Worm (Caenorhabditis elegans) whole organism, mixed stage, embryonic: Measurements from ENCODE around the gene dnj-11.

Experiments
- M03D4.4 ChIP-seq: sonication (generic microtip); optimal IDR thresholded peaks from 2 replicates; lab custom pipeline; 2017; ENCODE audit warnings: mild to moderate bottlenecking, missing genetic modification characterization, missing compliant biosample characterization
- bed-3 ChIP-seq: fragments of 200-800 bp; sonication (Bioruptor generic); optimal IDR thresholded peaks from 3 replicates; lab custom pipeline; 2018; ENCODE audit warnings: mild to moderate bottlenecking, missing genetic modification characterization, moderate library complexity, missing compliant biosample characterization
- blmp-1 ChIP-seq: fragments of 150-350 bp; optimal IDR thresholded peaks from 2 replicates; lab custom pipeline; 2014; ENCODE audit warnings: missing biosample characterization, missing genetic modification characterization
- ceh-39 ChIP-seq: fragments of 150-350 bp; optimal IDR thresholded peaks from 2 replicates; lab custom pipeline; 2014; ENCODE audit warnings: missing biosample characterization, missing genetic modification characterization
- ceh-43 ChIP-seq: fragments of 200-800 bp; sonication (Bioruptor generic); optimal IDR thresholded peaks from 2 replicates; lab custom pipeline; 2018; ENCODE audit warnings: mild to moderate bottlenecking, missing genetic modification characterization, moderate library complexity, missing compliant biosample characterization
- ceh-83 ChIP-seq: fragments of 200-800 bp; sonication (Bioruptor generic); optimal IDR thresholded peaks from 2 replicates; lab custom pipeline; 2018; ENCODE audit warnings: mild to moderate bottlenecking, missing genetic modification characterization, missing compliant biosample characterization
- ces-1 ChIP-seq: fragments of 150-350 bp; optimal IDR thresholded peaks from 2 replicates; lab custom pipeline; 2014; ENCODE audit warnings: missing biosample characterization, missing genetic modification reagents, missing genetic modification characterization
- cnd-1 ChIP-seq: fragments of 200-800 bp; sonication (Bioruptor generic); optimal IDR thresholded peaks from 2 replicates; lab custom pipeline; 2018; ENCODE audit warnings: mild to moderate bottlenecking, missing genetic modification characterization, missing compliant biosample characterization
- drap-1 ChIP-seq: fragments of 200-800 bp; sonication (Bioruptor generic); optimal IDR thresholded peaks from 3 replicates; lab custom pipeline; 2018; ENCODE audit warnings: mild to moderate bottlenecking, missing genetic modification characterization, missing compliant biosample characterization
- elt-1 ChIP-seq: sonication (generic microtip); optimal IDR thresholded peaks from 2 replicates; lab custom pipeline; 2017; ENCODE audit warnings: missing genetic modification characterization, mild to moderate bottlenecking, missing compliant biosample characterization, antibody characterized with exemption, moderate library complexity, borderline replicate concordance; ENCODE audit not compliant: insufficient read depth
- elt-3 ChIP-seq: fragments of 150-350 bp; optimal IDR thresholded peaks from 2 replicates; lab custom pipeline; 2014; ENCODE audit warnings: missing biosample characterization, missing genetic modification characterization
- flh-1 ChIP-seq: fragments of 200-800 bp; sonication (Bioruptor generic); optimal IDR thresholded peaks from 2 replicates; lab custom pipeline; 2018; ENCODE audit warnings: mild to moderate bottlenecking, missing genetic modification characterization, moderate library complexity, missing compliant biosample characterization
- ham-2 ChIP-seq: fragments of 200-800 bp; sonication (Bioruptor generic); optimal IDR thresholded peaks from 2 replicates; lab custom pipeline; 2018; ENCODE audit warnings: mild to moderate bottlenecking, missing genetic modification characterization, missing compliant biosample characterization
- hlh-1 ChIP-seq: fragments of 150-350 bp; optimal IDR thresholded peaks from 2 replicates; lab custom pipeline; 2014; ENCODE audit warnings: missing biosample characterization, missing genetic modification reagents, missing genetic modification characterization
- lin-13 ChIP-seq: fragments of 150-350 bp; optimal IDR thresholded peaks from 2 replicates; lab custom pipeline; 2014; ENCODE audit warnings: missing biosample characterization, missing genetic modification characterization
- lin-32 ChIP-seq: fragments of 200-800 bp; sonication (Bioruptor generic); optimal IDR thresholded peaks from 2 replicates; lab custom pipeline; 2018; ENCODE audit warnings: mild to moderate bottlenecking, missing genetic modification characterization, missing compliant biosample characterization
- lsy-2 ChIP-seq: fragments of 150-350 bp; optimal IDR thresholded peaks from 2 replicates; lab custom pipeline; 2014; ENCODE audit warnings: missing biosample characterization, missing genetic modification characterization
- mab-5 ChIP-seq: fragments of 150-350 bp; optimal IDR thresholded peaks from 2 replicates; lab custom pipeline; 2014; ENCODE audit warnings: missing biosample characterization, missing genetic modification characterization
- mep-1 ChIP-seq: fragments of 150-350 bp; optimal IDR thresholded peaks from 2 replicates; lab custom pipeline; 2017; ENCODE audit warnings: missing biosample characterization, missing genetic modification reagents, missing genetic modification characterization, inconsistent platforms
- mls-2 ChIP-seq: sonication (generic microtip); optimal IDR thresholded peaks from 2 replicates; lab custom pipeline; 2016; ENCODE audit warnings: mild to moderate bottlenecking, missing genetic modification characterization, moderate library complexity, missing compliant biosample characterization
- nhr-12 ChIP-seq: fragments of 150-350 bp; optimal IDR thresholded peaks from 2 replicates; lab custom pipeline; 2014; ENCODE audit warnings: missing biosample characterization, missing genetic modification characterization
- nhr-2 ChIP-seq: fragments of 150-350 bp; optimal IDR thresholded peaks from 2 replicates; lab custom pipeline; 2014; ENCODE audit warnings: missing biosample characterization, missing genetic modification characterization
- nhr-237 ChIP-seq: fragments of 150-350 bp; optimal IDR thresholded peaks from 2 replicates; lab custom pipeline; 2014; ENCODE audit warnings: missing biosample characterization, missing genetic modification characterization
- nhr-28 ChIP-seq: fragments of 150-350 bp; optimal IDR thresholded peaks from 2 replicates; lab custom pipeline; 2014; ENCODE audit warnings: missing biosample characterization, missing genetic modification characterization
- nhr-76 ChIP-seq: sonication (generic microtip); optimal IDR thresholded peaks from 2 replicates; lab custom pipeline; 2017; ENCODE audit warnings: missing biosample characterization, missing genetic modification characterization
- pha-4 ChIP-seq: fragments of 150-350 bp; optimal IDR thresholded peaks from 2 replicates; lab custom pipeline; 2018; ENCODE audit warnings: missing biosample characterization, missing genetic modification reagents, missing genetic modification characterization
- sem-2 ChIP-seq: fragments of 200-800 bp; sonication (Bioruptor generic); optimal IDR thresholded peaks from 2 replicates; lab custom pipeline; 2018; ENCODE audit warnings: mild to moderate bottlenecking, missing genetic modification characterization, missing compliant biosample characterization
- snpc-4 ChIP-seq: fragments of 150-350 bp; optimal IDR thresholded peaks from 2 replicates; lab custom pipeline; 2014; ENCODE audit warnings: missing biosample characterization, missing genetic modification characterization
- sptf-1 ChIP-seq: sonication (generic microtip); optimal IDR thresholded peaks from 2 replicates; lab custom pipeline; 2017; ENCODE audit warnings: mild to moderate bottlenecking, missing genetic modification characterization, moderate library complexity, missing compliant biosample characterization
- tbx-8 ChIP-seq: fragments of 200-800 bp; sonication (Bioruptor generic); optimal IDR thresholded peaks from 2 replicates; lab custom pipeline; 2018; ENCODE audit warnings: mild to moderate bottlenecking, missing genetic modification characterization, moderate library complexity, missing compliant biosample characterization
- unc-120 ChIP-seq: sonication (generic microtip); optimal IDR thresholded peaks from 2 replicates; lab custom pipeline; 2017; ENCODE audit warnings: missing genetic modification characterization, missing compliant biosample characterization; ENCODE audit not compliant: poor library complexity, severe bottlenecking
- unc-39 ChIP-seq: fragments of 150-350 bp; optimal IDR thresholded peaks from 2 replicates; lab custom pipeline; 2014; ENCODE audit warnings: missing biosample characterization, missing genetic modification characterization
- unc-62 ChIP-seq: fragments of 150-350 bp; optimal IDR thresholded peaks from 2 replicates; lab custom pipeline; 2014; ENCODE audit warnings: missing biosample characterization, missing genetic modification reagents, missing genetic modification characterization
- zip-8 ChIP-seq: fragments of 150-350 bp; optimal IDR thresholded peaks from 2 replicates; lab custom pipeline; 2014; ENCODE audit warnings: missing biosample characterization, missing genetic modification characterization
- ztf-11 ChIP-seq: fragments of 150-350 bp; optimal IDR thresholded peaks from 2 replicates; lab custom pipeline; 2014; ENCODE audit warnings: missing biosample characterization, missing genetic modification characterization

dnj-11 gene

ce11 chrIV:6572655-6573054, 13.0 kb upstream of the dnj-11 start:
- TF ChIP-seq ham-2 (GFP tag; lab: Kevin White, UChicago) (no peak), ces-1 (no peak), tbx-8 (GFP tag; lab: Kevin White, UChicago) (no peak), mab-5 (tag; lab: Kevin White, UChicago) (no peak), mep-1 (tag; lab: Kevin White, UChicago) (no peak)

- TF ChIP-seq ces-1 (peak; percentile 2), nhr-76 (tag; lab: Kevin White, UChicago) (no peak), mab-5 (tag; lab: Kevin White, UChicago) (no peak), unc-39 (tag; lab: Kevin White, UChicago) (no peak), tbx-8 (GFP tag; lab: Kevin White, UChicago) (no peak), flh-1 (GFP tag; lab: Kevin White, UChicago) (no peak), unc-120 (tag; lab: Kevin White, UChicago) (peak; percentile 35), pha-4 (tag; lab: Kevin White, UChicago) (no peak), ztf-11 (tag; lab: Kevin White, UChicago) (no peak), snpc-4 (tag; lab: Kevin White, UChicago) (no peak), unc-62 (GFP tag; lab: Kevin White, UChicago) (no peak), nhr-12 (tag; lab: Kevin White, UChicago) (no peak), zip-8 (tag; lab: Kevin White, UChicago) (no peak), sptf-1 (peak; percentile 25), ceh-43 (GFP tag; lab: Kevin White, UChicago) (no peak), lin-13 (tag; lab: Kevin White, UChicago) (no peak), nhr-237 (tag; lab: Kevin White, UChicago) (no peak), sem-2 (no peak), nhr-2 (no peak), lsy-2 (no peak), elt-1 (tag; lab: Kevin White, UChicago) (no peak), bed-3 (no peak)
- TF ChIP-seq, all 35 proteins: peak for 3
These were observed 11.3 kb upstream of the dnj-11 start for ce11 chrIV:6574343-6574742.

- TF ChIP-seq cnd-1 (tag; lab: Kevin White, UChicago): peak; percentile 3
- peak; percentile 9 for TF ChIP-seq M03D4.4 (tag; lab: Kevin White, UChicago)
- TF ChIP-seq ham-2 (GFP tag; lab: Kevin White, UChicago): no peak
- TF ChIP-seq pha-4 (tag; lab: Kevin White, UChicago): peak; percentile 87
These were observed 9.5 kb upstream of the dnj-11 start for ce11 chrIV:6575959-6576727.

ce11 chrIV:6576728-6577101, 9.0 kb upstream of the dnj-11 start:
- TF ChIP-seq flh-1 (GFP tag; lab: Kevin White, UChicago): no peak
- peak; percentile 25 for TF ChIP-seq ceh-83
- no peak for TF ChIP-seq lin-32 (GFP tag; lab: Kevin White, UChicago)
- no peak for TF ChIP-seq bed-3
- no peak for TF ChIP-seq snpc-4 (tag; lab: Kevin White, UChicago)
- TF ChIP-seq mab-5 (tag; lab: Kevin White, UChicago): no peak
- TF ChIP-seq zip-8 (tag; lab: Kevin White, UChicago): no peak
- no peak for TF ChIP-seq unc-39 (tag; lab: Kevin White, UChicago)
- TF ChIP-seq tbx-8 (GFP tag; lab: Kevin White, UChicago): no peak
- TF ChIP-seq nhr-28 (tag; lab: Kevin White, UChicago): no peak
- TF ChIP-seq M03D4.4 (tag; lab: Kevin White, UChicago): no peak
- TF ChIP-seq pha-4 (tag; lab: Kevin White, UChicago): peak; percentile 75
- TF ChIP-seq mls-2 (tag; lab: Kevin White, UChicago): peak; percentile 44
- no peak for TF ChIP-seq lin-13 (tag; lab: Kevin White, UChicago)
- TF ChIP-seq blmp-1 (tag; lab: Kevin White, UChicago): no peak
- TF ChIP-seq elt-1 (tag; lab: Kevin White, UChicago): no peak
- peak; percentile 62 for TF ChIP-seq ham-2 (GFP tag; lab: Kevin White, UChicago)
- TF ChIP-seq ztf-11 (tag; lab: Kevin White, UChicago): no peak
- TF ChIP-seq ceh-39 (tag; lab: Kevin White, UChicago): no peak
- TF ChIP-seq lsy-2: no peak
- peak; percentile 34 for TF ChIP-seq cnd-1 (tag; lab: Kevin White, UChicago)
- TF ChIP-seq ceh-43 (GFP tag; lab: Kevin White, UChicago): no peak
- peak; percentile 44 for TF ChIP-seq unc-120 (tag; lab: Kevin White, UChicago)
- peak; percentile 43 for TF ChIP-seq sptf-1
- peak; percentile 6 for TF ChIP-seq drap-1 (GFP tag; lab: Kevin White, UChicago)
- no peak for TF ChIP-seq nhr-2
- peak; percentile 24 for TF ChIP-seq mep-1 (tag; lab: Kevin White, UChicago)
- no peak for TF ChIP-seq nhr-76 (tag; lab: Kevin White, UChicago)
- peak; percentile 27 for TF ChIP-seq hlh-1 (tag; lab: Kevin White, UChicago)
- peak; percentile 57 for TF ChIP-seq unc-62 (GFP tag; lab: Kevin White, UChicago)
- no peak for TF ChIP-seq ces-1
- TF ChIP-seq nhr-12 (tag; lab: Kevin White, UChicago): no peak
- TF ChIP-seq nhr-237 (tag; lab: Kevin White, UChicago): peak; percentile 45
- TF ChIP-seq sem-2: no peak
- no peak for TF ChIP-seq elt-3 (tag; lab: Kevin White, UChicago)
